Worm (Caenorhabditis elegans) whole organism, L3 larva: ENCODE data around the gene frpr-10.

Experiments
- egl-27 ChIP-seq: sonication (generic microtip); optimal IDR thresholded peaks from 4 replicates; lab custom pipeline; 2017; ENCODE audit warnings: missing biosample characterization, missing genetic modification reagents, missing genetic modification characterization
- elt-1 ChIP-seq: fragments of 150-350 bp; optimal IDR thresholded peaks from 2 replicates; lab custom pipeline; 2014; ENCODE audit warnings: missing biosample characterization, missing genetic modification characterization
- snpc-4 ChIP-seq: fragments of 150-350 bp; optimal IDR thresholded peaks from 2 replicates; lab custom pipeline; 2014; ENCODE audit warnings: missing biosample characterization, missing genetic modification characterization
- unc-62 ChIP-seq: fragments of 150-350 bp; sonication (generic microtip); optimal IDR thresholded peaks from 4 replicates; lab custom pipeline; 2014; ENCODE audit warnings: missing biosample characterization, missing genetic modification reagents, missing genetic modification characterization

DNA sequence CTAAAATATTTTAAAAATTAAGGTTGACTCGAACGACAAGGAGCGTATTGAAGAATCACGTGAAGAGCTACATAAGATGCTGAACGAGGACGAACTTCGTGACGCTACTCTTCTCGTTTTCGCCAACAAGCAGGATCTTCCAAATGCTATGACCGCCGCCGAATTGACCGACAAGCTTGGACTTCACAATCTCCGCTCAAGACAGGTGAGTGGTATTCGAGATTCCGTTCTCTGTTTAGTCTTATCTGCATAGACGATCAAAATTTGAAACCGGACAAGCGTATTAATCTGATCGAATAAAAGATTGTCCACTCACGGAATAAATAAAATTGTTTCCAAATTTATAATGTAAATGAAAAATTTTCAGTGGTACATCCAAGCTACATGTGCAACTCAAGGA lies 25.4 kb downstream of the frpr-10 start:
- TF ChIP-seq elt-1 (peak; percentile 83), unc-62 (no peak), snpc-4 (no peak), egl-27 (tag; lab: Kevin White, UChicago) (no peak)
